Fruit fly (Drosophila melanogaster) whole organism, embryonic: ENCODE measurements around the gene yellow-e.

Source experiments
- CG11696 ChIP-seq: fragments of 200-800 bp; sonication (Bioruptor generic); IDR thresholded peaks from 2 replicates; pipeline ENCODE4 v1.3.6; 2022; ENCODE audit warnings: missing biosample characterization, missing genetic modification characterization
- CG12769 ChIP-seq: fragments of 200-800 bp; sonication (Bioruptor generic); optimal IDR thresholded peaks from 2 replicates; lab custom pipeline; 2019; ENCODE audit warnings: missing biosample characterization, mild to moderate bottlenecking, missing genetic modification characterization, moderate library complexity
- CG13287 ChIP-seq: fragments of 200-800 bp; sonication (Bioruptor generic); IDR thresholded peaks from 2 replicates; pipeline ENCODE4 v1.3.6; 2022; ENCODE audit warnings: missing biosample characterization, missing genetic modification characterization; ENCODE audit not compliant: partially characterized antibody
- CG14965 ChIP-seq: fragments of 200-800 bp; sonication (Bioruptor generic); optimal IDR thresholded peaks from 2 replicates; lab custom pipeline; 2016; ENCODE audit warnings: missing biosample characterization, missing genetic modification characterization, borderline replicate concordance
- CG15011 ChIP-seq: fragments of 200-800 bp; sonication (Bioruptor generic); optimal IDR thresholded peaks from 3 replicates; lab custom pipeline; 2018; ENCODE audit warnings: missing biosample characterization, mild to moderate bottlenecking, missing genetic modification characterization
- CG16815 ChIP-seq: fragments of 200-800 bp; sonication (Bioruptor generic); optimal IDR thresholded peaks from 3 replicates; lab custom pipeline; 2017; ENCODE audit warnings: missing biosample characterization, mild to moderate bottlenecking, missing genetic modification characterization
- CG17612 ChIP-seq: fragments of 200-800 bp; sonication (Bioruptor generic); IDR thresholded peaks from 2 replicates; pipeline ENCODE4 v1.3.6; 2022; ENCODE audit warnings: missing biosample characterization, missing genetic modification characterization
- CG2120 ChIP-seq: fragments of 200-800 bp; sonication (Bioruptor generic); optimal IDR thresholded peaks from 3 replicates; lab custom pipeline; 2016; ENCODE audit warnings: missing biosample characterization, missing genetic modification characterization
- CG30431 ChIP-seq: fragments of 200-800 bp; sonication (Bioruptor generic); optimal IDR thresholded peaks from 2 replicates; lab custom pipeline; 2017; ENCODE audit warnings: missing biosample characterization, missing genetic modification characterization
- CG32767 ChIP-seq: fragments of 200-800 bp; sonication (Bioruptor generic); IDR thresholded peaks from 2 replicates; pipeline ENCODE4 v1.3.6; 2022; ENCODE audit warnings: missing biosample characterization, missing genetic modification characterization
- CG34422 ChIP-seq: fragments of 200-800 bp; sonication (Bioruptor generic); IDR thresholded peaks from 3 replicates; pipeline ENCODE4 v1.3.6; 2022; ENCODE audit warnings: missing biosample characterization, missing genetic modification characterization
- CG4360 ChIP-seq: fragments of 200-800 bp; sonication (Bioruptor generic); IDR thresholded peaks from 2 replicates; pipeline ENCODE4 v1.3.6; 2022; ENCODE audit warnings: missing biosample characterization, missing genetic modification characterization
- CG4617 ChIP-seq: fragments of 200-800 bp; sonication (Bioruptor generic); optimal IDR thresholded peaks from 3 replicates; lab custom pipeline; 2016; ENCODE audit warnings: missing biosample characterization, missing genetic modification characterization, borderline replicate concordance
- CG5953 ChIP-seq: fragments of 200-800 bp; sonication (Bioruptor generic); IDR thresholded peaks from 2 replicates; pipeline ENCODE4 v1.3.6; 2022; ENCODE audit warnings: missing biosample characterization, missing genetic modification characterization
- CG6254 ChIP-seq: fragments of 200-800 bp; sonication (Bioruptor generic); optimal IDR thresholded peaks from 3 replicates; lab custom pipeline; 2017; ENCODE audit warnings: mild to moderate bottlenecking, missing biosample characterization, missing genetic modification reagents, missing genetic modification characterization
- CG7357 ChIP-seq: fragments of 200-800 bp; sonication (Bioruptor generic); IDR thresholded peaks from 3 replicates; pipeline ENCODE4 v1.3.6; 2022; ENCODE audit warnings: missing biosample characterization, missing genetic modification characterization
- CG7963 ChIP-seq: fragments of 200-800 bp; sonication (Bioruptor generic); IDR thresholded peaks from 3 replicates; pipeline ENCODE4 v1.3.6; 2022; ENCODE audit warnings: missing biosample characterization, missing genetic modification characterization; ENCODE audit not compliant: partially characterized antibody
- CG8478 ChIP-seq: fragments of >200 bp; optimal IDR thresholded peaks from 2 replicates; lab custom pipeline; 2018
- CG9609 ChIP-seq: fragments of 200-800 bp; sonication (Bioruptor generic); optimal IDR thresholded peaks from 3 replicates; lab custom pipeline; 2016; ENCODE audit warnings: missing biosample characterization, missing genetic modification characterization
- Chrac-16 ChIP-seq: fragments of 200-800 bp; sonication (Bioruptor generic); optimal IDR thresholded peaks from 3 replicates; lab custom pipeline; 2016; ENCODE audit warnings: missing biosample characterization, missing genetic modification characterization
- CrebB ChIP-seq: fragments of 200-800 bp; sonication (Bioruptor generic); optimal IDR thresholded peaks from 3 replicates; lab custom pipeline; 2018; ENCODE audit warnings: missing biosample characterization, mild to moderate bottlenecking, missing genetic modification characterization
- D19B ChIP-seq: fragments of 200-800 bp; sonication (Bioruptor generic); optimal IDR thresholded peaks from 2 replicates; lab custom pipeline; 2017; ENCODE audit warnings: missing biosample characterization, mild to moderate bottlenecking, missing genetic modification characterization
- Doc3 ChIP-seq: fragments of 200-800 bp; sonication (Bioruptor generic); IDR thresholded peaks from 3 replicates; pipeline ENCODE4 v1.3.6; 2022; ENCODE audit warnings: missing biosample characterization, missing genetic modification characterization; ENCODE audit not compliant: partially characterized antibody
- Dp ChIP-seq: fragments of 200-800 bp; sonication (Bioruptor generic); optimal IDR thresholded peaks from 2 replicates; lab custom pipeline; 2018; ENCODE audit warnings: missing biosample characterization, mild to moderate bottlenecking, missing genetic modification characterization, moderate library complexity
- Gug ChIP-seq: fragments of 200-800 bp; sonication (Bioruptor generic); IDR thresholded peaks from 4 replicates; pipeline ENCODE4 v1.3.6; 2022; ENCODE audit warnings: missing biosample characterization, missing genetic modification characterization
- HLH3B ChIP-seq: fragments of 200-800 bp; sonication (Bioruptor generic); IDR thresholded peaks from 2 replicates; pipeline ENCODE4 v1.3.6; 2022; ENCODE audit warnings: missing biosample characterization, missing genetic modification characterization
- Hey ChIP-seq: fragments of 200-800 bp; sonication (Bioruptor generic); optimal IDR thresholded peaks from 3 replicates; lab custom pipeline; 2018; ENCODE audit warnings: missing biosample characterization, mild to moderate bottlenecking, missing genetic modification characterization
- Lpt ChIP-seq: fragments of >200 bp; optimal IDR thresholded peaks from 2 replicates; lab custom pipeline; 2018; ENCODE audit warnings: missing biosample characterization, missing genetic modification characterization
- Scr ChIP-seq: fragments of 200-800 bp; sonication (Bioruptor generic); IDR thresholded peaks from 2 replicates; pipeline ENCODE4 v1.3.6; 2022; ENCODE audit warnings: missing biosample characterization, missing genetic modification characterization; ENCODE audit not compliant: partially characterized antibody
- Side ChIP-seq: fragments of 200-800 bp; sonication (Bioruptor generic); optimal IDR thresholded peaks from 2 replicates; lab custom pipeline; 2016; ENCODE audit warnings: missing biosample characterization, missing genetic modification characterization
- Sin3A ChIP-seq: fragments of >200 bp; optimal IDR thresholded peaks from 2 replicates; lab custom pipeline; 2018
- Six4 ChIP-seq: fragments of 200-800 bp; sonication (Bioruptor generic); optimal IDR thresholded peaks from 2 replicates; lab custom pipeline; 2016; ENCODE audit warnings: missing biosample characterization, missing genetic modification characterization
- Tbp ChIP-seq: fragments of >200 bp; optimal IDR thresholded peaks from 2 replicates; lab custom pipeline; 2018; ENCODE audit warnings: missing biosample characterization, missing genetic modification characterization
- Trl ChIP-seq, 3 experiments: fragments of >200 bp in 2 of 3; fragments of 200-800 bp in 1 of 3; sonication (Bioruptor generic) in 1 of 3; optimal IDR thresholded peaks; 2 replicates in 1 of 3; 3 replicates in 2 of 3; lab custom pipeline; 2016 to 2017; ENCODE audit warnings: missing biosample characterization in 1 of 3, missing genetic modification characterization in 1 of 3
- ac ChIP-seq: fragments of 200-800 bp; sonication (Bioruptor generic); optimal IDR thresholded peaks from 3 replicates; lab custom pipeline; 2017; ENCODE audit warnings: missing biosample characterization, mild to moderate bottlenecking, missing genetic modification characterization
- corto ChIP-seq: fragments of 200-800 bp; sonication (Bioruptor generic); optimal IDR thresholded peaks from 2 replicates; lab custom pipeline; 2016; ENCODE audit warnings: missing biosample characterization, mild to moderate bottlenecking, missing genetic modification characterization, moderate library complexity
- dan ChIP-seq: fragments of 200-800 bp; sonication (Bioruptor generic); IDR thresholded peaks from 2 replicates; pipeline ENCODE4 v1.3.6; 2022; ENCODE audit warnings: missing biosample characterization, missing genetic modification characterization
- dimm ChIP-seq: fragments of 200-800 bp; sonication (Bioruptor generic); IDR thresholded peaks from 2 replicates; pipeline ENCODE4 v1.3.6; 2022; ENCODE audit warnings: missing biosample characterization, missing genetic modification characterization
- emc ChIP-seq: fragments of 200-800 bp; sonication (Bioruptor generic); optimal IDR thresholded peaks from 2 replicates; lab custom pipeline; 2016; ENCODE audit warnings: missing biosample characterization, missing genetic modification characterization
- esg ChIP-seq: fragments of 200-800 bp; sonication (Bioruptor generic); conservative IDR thresholded peaks from 2 replicates; pipeline ENCODE4 v1.3.6; 2022; ENCODE audit warnings: missing biosample characterization, missing genetic modification characterization
- fu2 ChIP-seq: fragments of 200-800 bp; sonication (Bioruptor generic); optimal IDR thresholded peaks from 2 replicates; lab custom pipeline; 2016; ENCODE audit warnings: missing biosample characterization, missing genetic modification characterization
- hbn ChIP-seq: fragments of 200-800 bp; sonication (Bioruptor generic); IDR thresholded peaks from 2 replicates; pipeline ENCODE4 v1.3.6; 2022; ENCODE audit warnings: missing biosample characterization, missing genetic modification characterization; ENCODE audit not compliant: partially characterized antibody
- hth ChIP-seq: fragments of >200 bp; optimal IDR thresholded peaks from 2 replicates; lab custom pipeline; 2017; ENCODE audit warnings: inconsistent platforms
- kay ChIP-seq: fragments of 200-800 bp; sonication (Bioruptor generic); optimal IDR thresholded peaks from 2 replicates; lab custom pipeline; 2016; ENCODE audit warnings: missing biosample characterization, missing genetic modification characterization
- ken ChIP-seq: fragments of 200-800 bp; sonication (Bioruptor generic); IDR thresholded peaks from 3 replicates; pipeline ENCODE4 v1.3.6; 2022; ENCODE audit warnings: missing biosample characterization, missing genetic modification characterization
- nmo ChIP-seq: fragments of 200-800 bp; sonication (Bioruptor generic); optimal IDR thresholded peaks from 2 replicates; lab custom pipeline; 2018; ENCODE audit warnings: missing biosample characterization, mild to moderate bottlenecking, missing genetic modification characterization, moderate library complexity
- onecut ChIP-seq: fragments of 200-800 bp; sonication (Bioruptor generic); IDR thresholded peaks from 2 replicates; pipeline ENCODE4 v1.3.6; 2022; ENCODE audit warnings: missing biosample characterization, missing genetic modification characterization
- ranshi ChIP-seq: fragments of 200-800 bp; sonication (Bioruptor generic); IDR thresholded peaks from 2 replicates; pipeline ENCODE4 v1.3.6; 2022; ENCODE audit warnings: missing biosample characterization, missing genetic modification characterization
- trem ChIP-seq: fragments of 200-800 bp; optimal IDR thresholded peaks from 3 replicates; lab custom pipeline; 2019; ENCODE audit warnings: missing biosample characterization, mild to moderate bottlenecking, missing genetic modification characterization, moderate library complexity
- trh ChIP-seq: fragments of 200-800 bp; sonication (Bioruptor generic); optimal IDR thresholded peaks from 2 replicates; lab custom pipeline; 2016; ENCODE audit warnings: missing biosample characterization, missing genetic modification characterization
- twi ChIP-seq: fragments of 200-800 bp; optimal IDR thresholded peaks from 2 replicates; lab custom pipeline; 2019; ENCODE audit warnings: missing biosample characterization, mild to moderate bottlenecking, missing genetic modification characterization, moderate library complexity
- usp ChIP-seq: fragments of >200 bp; optimal IDR thresholded peaks from 2 replicates; lab custom pipeline; 2017; ENCODE audit warnings: missing biosample characterization, missing genetic modification characterization

Gene yellow-e

dm6 chr3R:13452851-13453255 is 37.8 kb upstream of the yellow-e start (continued):
- TF ChIP-seq twi (tag; lab: Kevin White, UChicago) (peak; percentile 57), CG7357 (GFP tag; lab: Robert Waterston, UW) (0 out of 3 replicates have a peak, but pooled peaks have one; percentile 44), corto (GFP tag; lab: Kevin White, UChicago) (no peak), usp (GFP tag; lab: Kevin White, UChicago) (no peak), CG15011 (peak; percentile 75), fu2 (peak; percentile 43), CG7963 (GFP tag; lab: Robert Waterston, UW) (no peak), CG11696 (GFP tag; lab: Robert Waterston, UW) (no peak), dan (GFP tag; lab: Robert Waterston, UW) (no peak), CG34422 (GFP tag; lab: Robert Waterston, UW) (peak; percentile 46; the same call in 1 of the 3 replicates), CG32767 (GFP tag; lab: Robert Waterston, UW) (0 out of 2 replicates have a peak, but pooled peaks have one; percentile 43), Six4 (GFP tag; lab: Kevin White, UChicago) (peak; percentile 71), CG30431 (GFP tag; lab: Kevin White, UChicago) (peak; percentile 58), CG8478 (lab: Kevin White, UChicago) (no peak), CG2120 (GFP tag; lab: Kevin White, UChicago) (peak; percentile 82), CG14965 (GFP tag; lab: Kevin White, UChicago) (no peak), CG4617 (peak; percentile 22), CG5953 (GFP tag; lab: Robert Waterston, UW) (no peak), CG9609 (GFP tag; lab: Kevin White, UChicago) (peak; percentile 36), dimm (GFP tag; lab: Robert Waterston, UW) (no peak), Doc3 (GFP tag; lab: Robert Waterston, UW) (no peak), CG17612 (no peak), kay (GFP tag; lab: Kevin White, UChicago) (no peak), ken (GFP tag; lab: Robert Waterston, UW) (no peak), CG6254 (GFP tag; lab: Kevin White, UChicago) (peak; percentile 42), CrebB (tag; lab: Kevin White, UChicago) (no peak), Sin3A (lab: Kevin White, UChicago) (no peak), Gug (GFP tag; lab: Robert Waterston, UW) (peak; percentile 37; the same call in 1 of the 4 replicates), emc (GFP tag; lab: Kevin White, UChicago) (peak; percentile 22), CG16815 (GFP tag; lab: Kevin White, UChicago) (peak; percentile 69), Lpt (GFP tag; lab: Kevin White, UChicago) (no peak), HLH3B (GFP tag; lab: Robert Waterston, UW) (peak; percentile 60), Trl (optimal IDR thresholded peaks at IDR 0.05; lab: Kevin White, UChicago) (no peak), Trl (GFP tag; optimal IDR thresholded peaks at IDR 0.05; lab: Kevin White, UChicago) (peak; percentile 50), Tbp (GFP tag; lab: Kevin White, UChicago) (no peak), CG13287 (GFP tag; lab: Robert Waterston, UW) (no peak), Chrac-16 (GFP tag; lab: Kevin White, UChicago) (peak; percentile 70), Scr (GFP tag; lab: Robert Waterston, UW) (no peak), ranshi (GFP tag; lab: Robert Waterston, UW) (0 out of 2 replicates have a peak, but pooled peaks have one; percentile 39), CG4360 (no peak), hbn (no peak), hth (lab: Kevin White, UChicago) (no peak), trem (tag; lab: Kevin White, UChicago) (peak; percentile 68), ac (GFP tag; lab: Kevin White, UChicago) (no peak), esg (GFP tag; lab: Robert Waterston, UW) (peak; percentile 65), nmo (GFP tag; lab: Kevin White, UChicago) (peak; percentile 90), D19B (GFP tag; lab: Kevin White, UChicago) (peak; percentile 62), Hey (no peak), Dp (GFP tag; lab: Kevin White, UChicago) (no peak), Side (peak; percentile 36), trh (GFP tag; lab: Kevin White, UChicago) (peak; percentile 17), CG12769 (tag; lab: Kevin White, UChicago) (no peak), onecut (peak; percentile 54)
